Worm (Caenorhabditis elegans) whole organism, early embryonic: ENCODE results near the gene gst-8.
"Not testable (repeated sequence)": the region's sequence is repeated elsewhere in the genome, so short reads cannot be mapped to it uniquely, and the experiment has no call there.

Experiments
- B0310.2 ChIP-seq: sonication (generic microtip); optimal IDR thresholded peaks from 2 replicates; lab custom pipeline; 2016; ENCODE audit warnings: mild to moderate bottlenecking, missing genetic modification characterization, missing compliant biosample characterization
- F13C5.2 ChIP-seq: sonication (generic microtip); optimal IDR thresholded peaks from 2 replicates; lab custom pipeline; 2017; ENCODE audit warnings: mild to moderate bottlenecking, missing genetic modification characterization, inconsistent platforms, missing compliant biosample characterization
- aly-1 ChIP-seq: sonication (generic microtip); optimal IDR thresholded peaks from 2 replicates; lab custom pipeline; 2016; ENCODE audit warnings: missing genetic modification characterization, missing compliant biosample characterization
- ama-1 ChIP-seq: fragments of 150-350 bp; optimal IDR thresholded peaks from 2 replicates; lab custom pipeline; 2014
- ceh-13 ChIP-seq: fragments of 200-800 bp; sonication (Bioruptor generic); optimal IDR thresholded peaks from 2 replicates; lab custom pipeline; 2018; ENCODE audit warnings: mild to moderate bottlenecking, missing genetic modification characterization, missing compliant biosample characterization
- ceh-36 ChIP-seq: sonication (generic microtip); optimal IDR thresholded peaks from 2 replicates; lab custom pipeline; 2016; ENCODE audit warnings: missing genetic modification characterization, inconsistent platforms, missing compliant biosample characterization
- ets-7 ChIP-seq: sonication (generic microtip); optimal IDR thresholded peaks from 2 replicates; lab custom pipeline; 2016; ENCODE audit warnings: missing genotype, missing genetic modification characterization, missing compliant biosample characterization
- flt-1 ChIP-seq: fragments of 200-800 bp; sonication (Bioruptor generic); IDR thresholded peaks from 2 replicates; pipeline ENCODE4 v1.3.6; 2022; ENCODE audit warnings: missing genetic modification characterization, missing compliant biosample characterization
- hmbx-1 ChIP-seq: sonication (generic microtip); optimal IDR thresholded peaks from 2 replicates; lab custom pipeline; 2016; ENCODE audit warnings: mild to moderate bottlenecking, missing genetic modification characterization, missing compliant biosample characterization
- hmg-4 ChIP-seq: fragments of 200-800 bp; sonication (Bioruptor generic); optimal IDR thresholded peaks from 2 replicates; lab custom pipeline; 2018; ENCODE audit warnings: mild to moderate bottlenecking, missing genetic modification characterization, missing compliant biosample characterization
- hnd-1 ChIP-seq: sonication (generic microtip); optimal IDR thresholded peaks from 2 replicates; lab custom pipeline; 2016; ENCODE audit warnings: missing genetic modification characterization, missing compliant biosample characterization
- pes-1 ChIP-seq: fragments of 200-800 bp; sonication (Bioruptor generic); IDR thresholded peaks from 2 replicates; pipeline ENCODE4 v1.3.6; 2022; ENCODE audit warnings: missing genetic modification reagents, missing genetic modification characterization, missing compliant biosample characterization
- scrt-1 ChIP-seq: fragments of 200-800 bp; sonication (Bioruptor generic); IDR thresholded peaks from 2 replicates; pipeline ENCODE4 v1.3.6; 2022; ENCODE audit warnings: missing genetic modification characterization, missing compliant biosample characterization
- sea-1 ChIP-seq: fragments of 200-800 bp; sonication (Bioruptor generic); conservative IDR thresholded peaks from 2 replicates; pipeline ENCODE4 v1.3.6; 2022; ENCODE audit warnings: missing genetic modification characterization, missing compliant biosample characterization
- tbx-11 ChIP-seq: fragments of 200-800 bp; sonication (Bioruptor generic); IDR thresholded peaks from 2 replicates; pipeline ENCODE4 v1.3.6; 2022; ENCODE audit warnings: missing genetic modification characterization, missing compliant biosample characterization
- tbx-37 ChIP-seq: fragments of 200-800 bp; sonication (Bioruptor generic); conservative IDR thresholded peaks from 2 replicates; pipeline ENCODE4 v1.3.6; 2022; ENCODE audit warnings: missing genetic modification reagents, missing genetic modification characterization, missing compliant biosample characterization
- tra-4 ChIP-seq: sonication (generic microtip); optimal IDR thresholded peaks from 2 replicates; lab custom pipeline; 2017; ENCODE audit warnings: missing genetic modification characterization, missing compliant biosample characterization

The gst-8 gene

ce11 chrII:4914214-4914613 is 30.7 kb downstream of the gst-8 start, which contains the start of gene R05F9.11:
R05F9.11 (minus strand) TSS chrII:4914218.
- TF ChIP-seq pes-1 (GFP tag; lab: Robert Waterston, UW) (no peak), hnd-1 (tag; lab: Kevin White, UChicago) (no peak), ama-1 (no peak), ceh-13 (GFP tag; lab: Kevin White, UChicago) (no peak), aly-1 (tag; lab: Kevin White, UChicago) (no peak), ceh-36 (tag; lab: Kevin White, UChicago) (no peak), scrt-1 (GFP tag; lab: Robert Waterston, UW) (no peak), B0310.2 (no peak), F13C5.2 (tag; lab: Kevin White, UChicago) (no peak), flt-1 (GFP tag; lab: Robert Waterston, UW) (no peak), hmg-4 (no peak), sea-1 (GFP tag; lab: Robert Waterston, UW) (no peak), hmbx-1 (tag; lab: Kevin White, UChicago) (no peak)

DNA sequence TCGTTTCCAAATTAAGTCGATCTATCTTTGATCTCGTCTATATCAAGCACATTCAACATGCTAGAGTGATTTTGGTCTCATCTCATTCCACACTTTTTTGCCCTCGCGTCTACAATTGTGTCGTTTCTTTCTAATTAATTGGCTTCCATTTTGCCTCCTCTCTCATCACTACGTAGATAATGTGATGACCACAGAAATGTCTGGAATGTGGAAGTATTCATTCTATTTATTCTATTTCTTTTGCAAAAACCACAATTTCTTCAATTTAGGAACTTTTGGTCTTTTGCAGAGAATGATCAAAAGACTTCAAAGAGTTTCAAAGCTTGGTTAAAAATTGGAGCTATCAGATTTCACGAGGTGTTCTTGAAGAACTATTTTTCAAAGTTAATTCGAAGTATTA is 32.1 kb downstream of the gst-8 start:
- TF ChIP-seq sea-1 (GFP tag; lab: Robert Waterston, UW): no peak
- TF ChIP-seq tbx-37: no peak
- no peak for TF ChIP-seq scrt-1 (GFP tag; lab: Robert Waterston, UW)
- no peak for TF ChIP-seq tbx-11 (GFP tag; lab: Robert Waterston, UW)
- no peak for TF ChIP-seq ets-7
- no peak for TF ChIP-seq hmg-4
- no peak for TF ChIP-seq ama-1
- TF ChIP-seq hmbx-1 (tag; lab: Kevin White, UChicago): no peak

ce11 chrII:4916462-4916861 is 33.0 kb downstream of the gst-8 start, which contains the start of gene msp-31:
msp-31 (minus strand) TSS chrII:4916562.
- TF ChIP-seq F13C5.2 (tag; lab: Kevin White, UChicago); hmbx-1 (tag; lab: Kevin White, UChicago); B0310.2: not testable (repeated sequence)

ce11 chrII:4918501-4919021 is 35.0 kb downstream of the gst-8 start:
- no peak for TF ChIP-seq F13C5.2 (tag; lab: Kevin White, UChicago)
- TF ChIP-seq hmg-4: no peak
- TF ChIP-seq ceh-36 (tag; lab: Kevin White, UChicago): no peak
- TF ChIP-seq flt-1 (GFP tag; lab: Robert Waterston, UW): no peak
- TF ChIP-seq tbx-11 (GFP tag; lab: Robert Waterston, UW): no peak
- no peak for TF ChIP-seq hmbx-1 (tag; lab: Kevin White, UChicago)
- TF ChIP-seq ceh-13 (GFP tag; lab: Kevin White, UChicago): no peak
- no peak for TF ChIP-seq B0310.2
- no peak for TF ChIP-seq ama-1
- TF ChIP-seq pes-1 (GFP tag; lab: Robert Waterston, UW): no peak
- TF ChIP-seq ets-7: no peak
- TF ChIP-seq aly-1 (tag; lab: Kevin White, UChicago): no peak
- TF ChIP-seq scrt-1 (GFP tag; lab: Robert Waterston, UW): no peak
- TF ChIP-seq hnd-1 (tag; lab: Kevin White, UChicago): no peak
- TF ChIP-seq tbx-37: no peak
- no peak for TF ChIP-seq tra-4 (tag; lab: Kevin White, UChicago)

DNA sequence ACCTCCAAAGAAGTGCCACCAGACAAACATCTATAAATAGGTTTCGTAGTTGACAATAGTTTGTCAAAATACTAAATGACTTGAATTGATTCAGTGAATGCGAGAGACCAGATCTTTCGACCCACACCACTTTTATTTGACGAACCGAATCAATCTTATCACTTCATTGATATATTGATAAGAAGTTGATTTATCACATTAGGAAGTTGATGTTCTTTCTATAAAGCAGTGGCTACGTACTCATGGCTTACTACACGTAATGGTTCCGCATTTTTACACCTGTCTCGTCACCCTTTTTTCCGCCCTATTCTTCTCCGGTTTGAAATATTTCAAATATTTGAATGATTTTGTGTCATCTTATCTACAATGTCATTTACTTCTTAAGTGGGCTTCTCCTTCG is 37.1 kb downstream of the gst-8 start:
- no peak for TF ChIP-seq hmg-4
- TF ChIP-seq tra-4 (tag; lab: Kevin White, UChicago): no peak
- no peak for TF ChIP-seq ceh-36 (tag; lab: Kevin White, UChicago)
- TF ChIP-seq ceh-13 (GFP tag; lab: Kevin White, UChicago): no peak
- TF ChIP-seq flt-1 (GFP tag; lab: Robert Waterston, UW): no peak
- no peak for TF ChIP-seq aly-1 (tag; lab: Kevin White, UChicago)
- no peak for TF ChIP-seq pes-1 (GFP tag; lab: Robert Waterston, UW)
- TF ChIP-seq tbx-37: no peak
- TF ChIP-seq hmbx-1 (tag; lab: Kevin White, UChicago): no peak
- TF ChIP-seq hnd-1 (tag; lab: Kevin White, UChicago): no peak
- no peak for TF ChIP-seq sea-1 (GFP tag; lab: Robert Waterston, UW)
- TF ChIP-seq ets-7: no peak

DNA sequence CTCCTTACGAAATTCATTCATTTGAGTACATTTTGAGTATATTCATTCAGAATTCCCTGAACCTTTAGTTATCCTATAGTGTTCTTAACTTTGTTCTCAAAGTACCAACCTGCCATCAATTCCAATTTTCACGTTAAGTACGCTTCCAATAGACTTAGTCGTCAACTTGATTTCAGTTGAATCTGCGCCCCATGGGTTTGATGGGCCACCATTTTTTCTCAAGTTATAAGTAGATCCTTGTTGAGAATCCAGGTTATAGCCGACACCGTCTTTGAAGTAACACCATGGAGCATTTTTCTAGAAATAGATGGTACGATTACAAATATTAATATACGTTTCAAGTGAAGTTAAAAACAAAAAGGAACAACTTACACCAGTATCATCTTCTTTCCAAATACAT is 41.2 kb downstream of the gst-8 start:
- TF ChIP-seq flt-1 (GFP tag; lab: Robert Waterston, UW) (no peak), hmg-4 (no peak), aly-1 (tag; lab: Kevin White, UChicago) (no peak), ceh-36 (tag; lab: Kevin White, UChicago) (no peak), tra-4 (tag; lab: Kevin White, UChicago) (no peak), sea-1 (GFP tag; lab: Robert Waterston, UW) (no peak), ets-7 (no peak), tbx-11 (GFP tag; lab: Robert Waterston, UW) (no peak), ama-1 (no peak)

- TF ChIP-seq tbx-37: no peak
- no peak for TF ChIP-seq pes-1 (GFP tag; lab: Robert Waterston, UW)
- no peak for TF ChIP-seq scrt-1 (GFP tag; lab: Robert Waterston, UW)
- no peak for TF ChIP-seq B0310.2
- no peak for TF ChIP-seq aly-1 (tag; lab: Kevin White, UChicago)
- no peak for TF ChIP-seq tbx-11 (GFP tag; lab: Robert Waterston, UW)
- TF ChIP-seq flt-1 (GFP tag; lab: Robert Waterston, UW): no peak
- no peak for TF ChIP-seq tra-4 (tag; lab: Kevin White, UChicago)
- TF ChIP-seq hmbx-1 (tag; lab: Kevin White, UChicago): no peak
- no peak for TF ChIP-seq sea-1 (GFP tag; lab: Robert Waterston, UW)
- no peak for TF ChIP-seq ceh-36 (tag; lab: Kevin White, UChicago)
- no peak for TF ChIP-seq F13C5.2 (tag; lab: Kevin White, UChicago)
- no peak for TF ChIP-seq ets-7
Measured at ce11 chrII:4925198-4925764, 41.8 kb downstream of the gst-8 start, which contains the start of gene aagr-2. aagr-2 (minus strand) TSS chrII:4925248.
